Worm (Caenorhabditis elegans) whole organism, midembryonic: Measurements from ENCODE around the gene str-9.

Experiments used
- cog-1 ChIP-seq: sonication (generic microtip); optimal IDR thresholded peaks from 2 replicates; lab custom pipeline; 2016; ENCODE audit warnings: missing genetic modification characterization, missing compliant biosample characterization
- flt-1 ChIP-seq: fragments of 200-800 bp; sonication (Bioruptor generic); IDR thresholded peaks from 2 replicates; pipeline ENCODE4 v1.3.6; 2022; ENCODE audit warnings: missing genetic modification characterization, missing compliant biosample characterization
- klf-2 ChIP-seq: fragments of 200-800 bp; sonication (Bioruptor generic); conservative IDR thresholded peaks from 2 replicates; pipeline ENCODE4 v1.3.6; 2022; ENCODE audit warnings: missing genetic modification reagents, missing genetic modification characterization, missing compliant biosample characterization
- ref-1 ChIP-seq: fragments of 200-800 bp; sonication (Bioruptor generic); conservative IDR thresholded peaks from 2 replicates; pipeline ENCODE4 v1.3.6; 2022; ENCODE audit warnings: missing genetic modification reagents, missing genetic modification characterization, missing compliant biosample characterization
- tab-1 ChIP-seq: fragments of 200-800 bp; sonication (Bioruptor generic); IDR thresholded peaks from 2 replicates; pipeline ENCODE4 v1.3.6; 2022; ENCODE audit warnings: missing genetic modification characterization, missing compliant biosample characterization
- ztf-23 ChIP-seq: fragments of 200-800 bp; sonication (Bioruptor generic); IDR thresholded peaks from 2 replicates; pipeline ENCODE4 v1.3.6; 2022; ENCODE audit warnings: missing genetic modification reagents, missing genetic modification characterization, missing compliant biosample characterization
- ztf-29 ChIP-seq: fragments of 200-800 bp; sonication (Bioruptor generic); IDR thresholded peaks from 2 replicates; pipeline ENCODE4 v1.3.6; 2022; ENCODE audit warnings: missing genetic modification reagents, missing genetic modification characterization, missing compliant biosample characterization

ce11 chrV:15726610-15727009 lies 31.9 kb upstream of the str-9 start, which contains the start of the genes irld-57 and sfxn-1.3:
- TF ChIP-seq flt-1 (GFP tag; lab: Robert Waterston, UW) = no peak
- no peak for TF ChIP-seq klf-2 (GFP tag; lab: Robert Waterston, UW)
- no peak for TF ChIP-seq cog-1
- TF ChIP-seq tab-1 (GFP tag; lab: Robert Waterston, UW) = no peak
- TF ChIP-seq ztf-29 (GFP tag; lab: Robert Waterston, UW) = no peak
- TF ChIP-seq ztf-23 = no peak
- no peak for TF ChIP-seq ref-1
